Fruit fly (Drosophila melanogaster): Measurements from ENCODE around the gene Rpn3.

The Rpn3 gene

dm6 chr2L:19083320-19083764, 31.8 kb downstream of the Rpn3 start:
- TF ChIP-seq pad (GFP tag; optimal IDR thresholded peaks at IDR 0.05) (peak; percentile 79), CG33017 (tag; optimal IDR thresholded peaks at IDR 0.05) (no peak)

- TF ChIP-seq Mnt (GFP tag; optimal IDR thresholded peaks at IDR 0.05) (no peak), Clk (GFP tag; optimal IDR thresholded peaks at IDR 0.05) (no peak), CG33017 (tag; optimal IDR thresholded peaks at IDR 0.05) (no peak), CG12768 (GFP tag; optimal IDR thresholded peaks at IDR 0.05) (no peak)
Measured at dm6 chr2L:19088895-19089294, 37.3 kb downstream of the Rpn3 start.

- TF ChIP-seq tj (GFP tag; optimal IDR thresholded peaks at IDR 0.05) (no peak), CG11617 (GFP tag; optimal IDR thresholded peaks at IDR 0.05) (no peak), CG14711 (tag; optimal IDR thresholded peaks at IDR 0.05) (no peak), cic (GFP tag; optimal IDR thresholded peaks at IDR 0.05) (no peak), toe (GFP tag; optimal IDR thresholded peaks at IDR 0.05) (no peak), pad (GFP tag; optimal IDR thresholded peaks at IDR 0.05) (no peak), Mnt (GFP tag; optimal IDR thresholded peaks at IDR 0.05) (no peak), Hr96 (GFP tag; optimal IDR thresholded peaks at IDR 0.05) (no peak), CG1620 (GFP tag; optimal IDR thresholded peaks at IDR 0.05) (no peak), CG7101 (tag; optimal IDR thresholded peaks at IDR 0.05) (no peak), CG33017 (tag; optimal IDR thresholded peaks at IDR 0.05) (no peak), CG7045 (GFP tag; optimal IDR thresholded peaks at IDR 0.05) (no peak), cnc (optimal IDR thresholded peaks at IDR 0.05) (no peak), Crg-1 (GFP tag; optimal IDR thresholded peaks at IDR 0.05) (no peak), bab1 (GFP tag; optimal IDR thresholded peaks at IDR 0.05) (no peak), Clk (GFP tag; optimal IDR thresholded peaks at IDR 0.05) (no peak)
Measured at dm6 chr2L:19089385-19089784, 37.8 kb downstream of the Rpn3 start.

- TF ChIP-seq CG5204 (GFP tag; optimal IDR thresholded peaks at IDR 0.05) (no peak), CG7045 (GFP tag; optimal IDR thresholded peaks at IDR 0.05) (no peak), Hr96 (GFP tag; optimal IDR thresholded peaks at IDR 0.05) (no peak), tj (GFP tag; optimal IDR thresholded peaks at IDR 0.05) (no peak)
Measured at dm6 chr2L:19093868-19094267, 42.3 kb downstream of the Rpn3 start.

- no peak for TF ChIP-seq pad (GFP tag; optimal IDR thresholded peaks at IDR 0.05)
- TF ChIP-seq cic (GFP tag; optimal IDR thresholded peaks at IDR 0.05): no peak
- TF ChIP-seq CG1620 (GFP tag; optimal IDR thresholded peaks at IDR 0.05): no peak
- TF ChIP-seq CG5204 (GFP tag; optimal IDR thresholded peaks at IDR 0.05): no peak
- TF ChIP-seq ovo (GFP tag; optimal IDR thresholded peaks at IDR 0.05): no peak
- TF ChIP-seq CG33017 (tag; optimal IDR thresholded peaks at IDR 0.05): no peak
- no peak for TF ChIP-seq Hr96 (GFP tag; optimal IDR thresholded peaks at IDR 0.05)
- TF ChIP-seq Crg-1 (GFP tag; optimal IDR thresholded peaks at IDR 0.05): no peak
- TF ChIP-seq CG11617 (GFP tag; optimal IDR thresholded peaks at IDR 0.05): no peak
- no peak for TF ChIP-seq toe (GFP tag; optimal IDR thresholded peaks at IDR 0.05)
- no peak for TF ChIP-seq tj (GFP tag; optimal IDR thresholded peaks at IDR 0.05)
Measured at dm6 chr2L:19096361-19096760, 44.8 kb downstream of the Rpn3 start.

- no peak for TF ChIP-seq CG14711 (tag; optimal IDR thresholded peaks at IDR 0.05)
- TF ChIP-seq CG7101 (tag; optimal IDR thresholded peaks at IDR 0.05): no peak
Measured at dm6 chr2L:19097374-19097773, 45.8 kb downstream of the Rpn3 start.

dm6 chr2L:19098668-19099067, 47.1 kb downstream of the Rpn3 start:
- TF ChIP-seq cic (GFP tag; optimal IDR thresholded peaks at IDR 0.05) (peak; percentile 58), cnc (optimal IDR thresholded peaks at IDR 0.05) (no peak)

dm6 chr2L:19101744-19102143, 50.2 kb downstream of the Rpn3 start, which contains the start of the genes CG17344 and CG43731:
TSS of gene CG17344 (plus strand) at chr2L:19102044.
TSS of gene CG43731 (plus strand) at chr2L:19102044.
- TF ChIP-seq kay (GFP tag; ENCODE audit: borderline replicate concordance): no peak
- no peak for TF ChIP-seq Crg-1 (GFP tag; optimal IDR thresholded peaks at IDR 0.05)
- no peak for TF ChIP-seq CG1620 (GFP tag; optimal IDR thresholded peaks at IDR 0.05)
- TF ChIP-seq ovo (GFP tag; optimal IDR thresholded peaks at IDR 0.05): no peak
- TF ChIP-seq CG11617 (GFP tag; optimal IDR thresholded peaks at IDR 0.05): no peak
- no peak for TF ChIP-seq cnc (optimal IDR thresholded peaks at IDR 0.05)
- no peak for TF ChIP-seq CG5204 (GFP tag; optimal IDR thresholded peaks at IDR 0.05)
- TF ChIP-seq pad (GFP tag; optimal IDR thresholded peaks at IDR 0.05): no peak
- TF ChIP-seq CG33017 (tag; optimal IDR thresholded peaks at IDR 0.05): no peak
- TF ChIP-seq bab1 (GFP tag; optimal IDR thresholded peaks at IDR 0.05): no peak
- no peak for TF ChIP-seq CG7045 (GFP tag; optimal IDR thresholded peaks at IDR 0.05)
